Fruit fly (Drosophila melanogaster) Kc167 (cell line): Measurements from ENCODE around the gene sna.

Experiments used
- Myc ChIP-seq: fragments of >200 bp; optimal IDR thresholded peaks from 2 replicates; lab custom pipeline; 2017; ENCODE audit warnings: missing external identifiers
- h ChIP-seq: fragments of >200 bp; optimal IDR thresholded peaks from 3 replicates; lab custom pipeline; 2018; ENCODE audit warnings: missing external identifiers

- TF ChIP-seq Myc (no peak), h (lab: Kevin White, UChicago) (no peak)
Measured at dm6 chr2L:15486525-15487128, 8.6 kb upstream of the sna start.
